Comparison of ENCODE assay signal across 6 worm cellular contexts in the genomic region with DNA sequence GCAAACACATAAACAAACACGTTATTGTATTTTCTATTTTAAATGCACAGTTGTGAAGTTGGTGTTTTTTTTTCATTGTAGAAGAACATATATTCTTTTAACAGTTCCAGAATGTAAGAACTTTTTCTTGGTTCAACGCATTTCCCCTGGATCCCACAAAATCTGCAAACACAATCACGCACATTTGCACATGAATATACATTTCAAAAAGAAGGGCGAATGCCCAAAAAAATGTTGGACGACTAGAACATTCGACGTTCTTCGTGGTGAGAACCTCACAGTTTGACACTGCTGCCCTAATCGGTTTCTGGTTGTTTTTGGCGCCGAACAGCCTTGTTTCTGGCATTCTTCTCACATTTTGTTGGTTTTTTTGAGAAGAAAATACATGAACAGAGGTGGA.
TF ChIP-seq lines count a peak whose summit lies in the region.

No protein-coding gene starts in this region.

TF ChIP-seq in whole organism, L1 larva, 84 proteins besides CTCF, POLR2A, EP300 and RAD21 (continues in another document):
- TF ChIP-seq irx-1 (tag; optimal IDR thresholded peaks at IDR 0.05; lab: Kevin White, UChicago) (peak; percentile 2), nhr-19 (GFP tag; conservative IDR thresholded peaks at IDR 0.05; lab: Robert Waterston, UW) (0 out of 2 replicates have a peak, but pooled peaks have one; percentile 17), lsy-2 (tag; optimal IDR thresholded peaks at IDR 0.05; lab: Kevin White, UChicago) (peak; percentile 21 to 44), F16B12.6 (tag; optimal IDR thresholded peaks at IDR 0.05; lab: Kevin White, UChicago) (peak; percentile 90), rnt-1 (tag; optimal IDR thresholded peaks at IDR 0.05; lab: Kevin White, UChicago) (peak; percentile 58), skn-1 (tag; optimal IDR thresholded peaks at IDR 0.05; lab: Kevin White, UChicago) (peak; percentile 31), ztf-11 (tag; optimal IDR thresholded peaks at IDR 0.05; lab: Kevin White, UChicago) (no peak), efl-1 (optimal IDR thresholded peaks at IDR 0.05; lab: Kevin White, UChicago) (peak in 1 of 2 experiments; percentile 18), efl-1 (GFP tag; optimal IDR thresholded peaks at IDR 0.05 in 1 of 2; lab: Kevin White, UChicago) (peak; percentile 55 to 76), nhr-90 (tag; optimal IDR thresholded peaks at IDR 0.05; lab: Kevin White, UChicago; ENCODE audit: poor library complexity) (peak; percentile 8), mep-1 (tag; optimal IDR thresholded peaks at IDR 0.05; lab: Kevin White, UChicago) (peak; percentile 70), lin-35 (GFP tag; optimal IDR thresholded peaks at IDR 0.05; lab: Kevin White, UChicago) (peak in 1 of 2 experiments; percentile 27), nhr-71 (tag; optimal IDR thresholded peaks at IDR 0.05; lab: Kevin White, UChicago) (peak; percentile 40)

TF ChIP-seq in whole organism, L2 larva, 48 proteins besides CTCF, POLR2A, EP300 and RAD21 (continues in another document):
- no peak for TF ChIP-seq ama-1 (optimal IDR thresholded peaks at IDR 0.05; lab: Kevin White, UChicago)
- no peak for TF ChIP-seq nhr-237 (tag; optimal IDR thresholded peaks at IDR 0.05; lab: Kevin White, UChicago)
- peak; percentile 69 for TF ChIP-seq unc-55 (GFP tag; optimal IDR thresholded peaks at IDR 0.05; lab: Kevin White, UChicago)
- TF ChIP-seq gmeb-1 (tag; optimal IDR thresholded peaks at IDR 0.05; lab: Kevin White, UChicago): peak; percentile 33
- no peak for TF ChIP-seq nhr-25 (tag; optimal IDR thresholded peaks at IDR 0.05; lab: Kevin White, UChicago)
- TF ChIP-seq nhr-129 (tag; optimal IDR thresholded peaks at IDR 0.05; lab: Kevin White, UChicago): peak; percentile 51
- TF ChIP-seq ztf-11 (tag; optimal IDR thresholded peaks at IDR 0.05; lab: Kevin White, UChicago): no peak
- TF ChIP-seq nhr-77 (tag; optimal IDR thresholded peaks at IDR 0.05; lab: Kevin White, UChicago): no peak
- no peak for TF ChIP-seq peb-1 (tag; optimal IDR thresholded peaks at IDR 0.05; lab: Kevin White, UChicago)
- TF ChIP-seq sem-4 (tag; optimal IDR thresholded peaks at IDR 0.05; lab: Kevin White, UChicago): no peak
- TF ChIP-seq sma-3 (GFP tag; optimal IDR thresholded peaks at IDR 0.05; lab: Kevin White, UChicago): no peak
- TF ChIP-seq fos-1 (tag; optimal IDR thresholded peaks at IDR 0.05; lab: Kevin White, UChicago): no peak
- TF ChIP-seq mdl-1 (tag; optimal IDR thresholded peaks at IDR 0.05; lab: Kevin White, UChicago): no peak
- TF ChIP-seq elt-1 (tag; optimal IDR thresholded peaks at IDR 0.05; lab: Kevin White, UChicago): no peak
- no peak for TF ChIP-seq dmd-4 (tag; optimal IDR thresholded peaks at IDR 0.05; lab: Kevin White, UChicago)
- TF ChIP-seq lin-39 (tag; optimal IDR thresholded peaks at IDR 0.05; lab: Kevin White, UChicago): no peak

TF ChIP-seq in whole organism, L3 larva, 47 proteins besides CTCF, POLR2A, EP300 and RAD21 (continues in another document):
- TF ChIP-seq lsy-12 (tag; optimal IDR thresholded peaks at IDR 0.05; lab: Kevin White, UChicago) (no peak), sea-2 (GFP tag; optimal IDR thresholded peaks at IDR 0.05; lab: Kevin White, UChicago) (no peak), mml-1 (tag; optimal IDR thresholded peaks at IDR 0.05; lab: Kevin White, UChicago) (no peak), zag-1 (tag; optimal IDR thresholded peaks at IDR 0.05; lab: Kevin White, UChicago) (no peak), pqm-1 (tag; optimal IDR thresholded peaks at IDR 0.05; lab: Kevin White, UChicago) (no peak), tbx-2 (tag; optimal IDR thresholded peaks at IDR 0.05; lab: Kevin White, UChicago) (no peak), nhr-77 (tag; optimal IDR thresholded peaks at IDR 0.05; lab: Kevin White, UChicago) (no peak), nhr-76 (tag; optimal IDR thresholded peaks at IDR 0.05; lab: Kevin White, UChicago) (no peak), nhr-25 (tag; optimal IDR thresholded peaks at IDR 0.05; lab: Kevin White, UChicago) (peak; percentile 41), ztf-4 (tag; optimal IDR thresholded peaks at IDR 0.05; lab: Kevin White, UChicago) (no peak), ceh-82 (tag; optimal IDR thresholded peaks at IDR 0.05; lab: Kevin White, UChicago) (no peak), ceh-16 (tag; optimal IDR thresholded peaks at IDR 0.05; lab: Kevin White, UChicago) (no peak), nhr-237 (tag; optimal IDR thresholded peaks at IDR 0.05; lab: Kevin White, UChicago) (no peak), pha-4 (tag; optimal IDR thresholded peaks at IDR 0.05; lab: Kevin White, UChicago) (peak; percentile 63), nhr-23 (tag; optimal IDR thresholded peaks at IDR 0.05; lab: Kevin White, UChicago) (peak; percentile 3), ceh-9 (tag; optimal IDR thresholded peaks at IDR 0.05; lab: Kevin White, UChicago) (no peak)

TF ChIP-seq in whole organism, L4 larva, 104 proteins besides CTCF, POLR2A, EP300 and RAD21 (continues in another document):
- no peak for TF ChIP-seq egl-43 (GFP tag; IDR thresholded peaks at IDR 0.05; lab: Robert Waterston, UW)
- TF ChIP-seq ctbp-1 (GFP tag; IDR thresholded peaks at IDR 0.05; lab: Robert Waterston, UW): 0 out of 2 replicates have a peak, but pooled peaks have one; percentile 19
- peak; percentile 70 for TF ChIP-seq hmg-1.1 (GFP tag; IDR thresholded peaks at IDR 0.05; lab: Robert Waterston, UW)
- peak; percentile 8 for TF ChIP-seq rbr-2 (tag; optimal IDR thresholded peaks at IDR 0.05; lab: Kevin White, UChicago)
- TF ChIP-seq ceh-44 (GFP tag; IDR thresholded peaks at IDR 0.05; lab: Robert Waterston, UW): no peak
- no peak for TF ChIP-seq lir-3 (tag; optimal IDR thresholded peaks at IDR 0.05; lab: Kevin White, UChicago)
- no peak for TF ChIP-seq hif-1 (tag; optimal IDR thresholded peaks at IDR 0.05; lab: Kevin White, UChicago)
- no peak for TF ChIP-seq vab-7 (GFP tag; IDR thresholded peaks at IDR 0.05; lab: Robert Waterston, UW)
- peak; percentile 75 for TF ChIP-seq mep-1 (tag; optimal IDR thresholded peaks at IDR 0.05; lab: Kevin White, UChicago)
- TF ChIP-seq lim-7 (GFP tag; IDR thresholded peaks at IDR 0.05; lab: Robert Waterston, UW): no peak
- no peak for TF ChIP-seq aly-2 (tag; optimal IDR thresholded peaks at IDR 0.05; lab: Kevin White, UChicago)
- TF ChIP-seq daf-16 (GFP tag; optimal IDR thresholded peaks at IDR 0.05; lab: Kevin White, UChicago): no peak
- peak; percentile 54 for TF ChIP-seq daf-16 (tag; optimal IDR thresholded peaks at IDR 0.05; lab: Kevin White, UChicago)
- peak; percentile 18 for TF ChIP-seq zip-2 (tag; optimal IDR thresholded peaks at IDR 0.05; lab: Kevin White, UChicago)
- TF ChIP-seq pha-4 (GFP tag; IDR thresholded peaks at IDR 0.05; lab: Robert Waterston, UW): no peak
- peak; percentile 1 for TF ChIP-seq pha-4 (tag; optimal IDR thresholded peaks at IDR 0.05; lab: Kevin White, UChicago)
- no peak for TF ChIP-seq lin-13 (GFP tag; optimal IDR thresholded peaks at IDR 0.05; lab: Kevin White, UChicago)

TF ChIP-seq in whole organism, late embryonic, 69 proteins besides CTCF, POLR2A, EP300 and RAD21:
- no peak for TF ChIP-seq elt-2 (tag; optimal IDR thresholded peaks at IDR 0.05; lab: Kevin White, UChicago)
- no peak for TF ChIP-seq zip-5 (tag; optimal IDR thresholded peaks at IDR 0.05; lab: Kevin White, UChicago)
- peak; percentile 19 for TF ChIP-seq tbx-2 (tag; optimal IDR thresholded peaks at IDR 0.05; lab: Kevin White, UChicago)
- no peak for TF ChIP-seq dmd-4 (tag; optimal IDR thresholded peaks at IDR 0.05; lab: Kevin White, UChicago; ENCODE audit: borderline replicate concordance)
- TF ChIP-seq fkh-6 (tag; optimal IDR thresholded peaks at IDR 0.05; lab: Kevin White, UChicago): no peak

TF ChIP-seq in whole organism, young adult, 124 proteins besides CTCF, POLR2A, EP300 and RAD21:
- TF ChIP-seq hsf-1 (GFP tag; IDR thresholded peaks at IDR 0.05; lab: Robert Waterston, UW): peak; percentile 71
- TF ChIP-seq hmg-1.2 (GFP tag; IDR thresholded peaks at IDR 0.05; lab: Robert Waterston, UW): 0 out of 2 replicates have a peak, but pooled peaks have one; percentile 4
- peak; percentile 10 for TF ChIP-seq ceh-27 (GFP tag; optimal IDR thresholded peaks at IDR 0.05; lab: Kevin White, UChicago)
- TF ChIP-seq lin-40 (tag; optimal IDR thresholded peaks at IDR 0.05; lab: Kevin White, UChicago): peak; percentile 44
- TF ChIP-seq nhr-80 (tag; optimal IDR thresholded peaks at IDR 0.05; lab: Kevin White, UChicago): peak; percentile 35
- peak; percentile 21 for TF ChIP-seq pha-4 (tag; optimal IDR thresholded peaks at IDR 0.05; lab: Kevin White, UChicago)
- TF ChIP-seq ceh-40 (GFP tag; IDR thresholded peaks at IDR 0.05; lab: Robert Waterston, UW): no peak
- no peak for TF ChIP-seq ztf-26 (tag; optimal IDR thresholded peaks at IDR 0.05; lab: Kevin White, UChicago)
- TF ChIP-seq let-607 (tag; optimal IDR thresholded peaks at IDR 0.05; lab: Kevin White, UChicago): peak in 1 of 2 experiments; percentile 28
- TF ChIP-seq tbp1 (GFP tag; optimal IDR thresholded peaks at IDR 0.05; lab: Kevin White, UChicago): peak; percentile 10
